Fruit fly (Drosophila melanogaster) whole organism, adult: ENCODE measurements around the gene CG14309.

ENCODE experiments used
- CG12768 ChIP-seq: fragments of 200-800 bp; sonication (Bioruptor generic); optimal IDR thresholded peaks from 2 replicates; lab custom pipeline; 2017; ENCODE audit warnings: missing biosample characterization, missing genetic modification characterization, mild to moderate bottlenecking, moderate library complexity, missing genetic modification reagents
- CG1620 ChIP-seq: fragments of 200-800 bp; sonication (Bioruptor generic); optimal IDR thresholded peaks from 2 replicates; lab custom pipeline; 2016; ENCODE audit warnings: missing biosample characterization, missing genetic modification characterization
- CG33017 ChIP-seq: fragments of 200-800 bp; sonication (Bioruptor generic); optimal IDR thresholded peaks from 2 replicates; lab custom pipeline; 2018; ENCODE audit warnings: missing biosample characterization, mild to moderate bottlenecking, missing genetic modification characterization, moderate library complexity
- CG7045 ChIP-seq: fragments of 200-800 bp; sonication (Bioruptor generic); optimal IDR thresholded peaks from 2 replicates; lab custom pipeline; 2017; ENCODE audit warnings: missing biosample characterization, mild to moderate bottlenecking, missing genetic modification characterization
- CG7101 ChIP-seq: fragments of 200-800 bp; sonication (Bioruptor generic); optimal IDR thresholded peaks from 2 replicates; lab custom pipeline; 2018; ENCODE audit warnings: missing biosample characterization, mild to moderate bottlenecking, missing genetic modification characterization, moderate library complexity
- Clk ChIP-seq: fragments of 200-800 bp; sonication (Bioruptor generic); optimal IDR thresholded peaks from 2 replicates; lab custom pipeline; 2017; ENCODE audit warnings: missing biosample characterization, missing genetic modification characterization
- Mnt ChIP-seq: fragments of 200-800 bp; sonication (Bioruptor generic); optimal IDR thresholded peaks from 2 replicates; lab custom pipeline; 2016; ENCODE audit warnings: missing biosample characterization, mild to moderate bottlenecking, missing genetic modification characterization
- bab1 ChIP-seq: fragments of 200-800 bp; sonication (Bioruptor generic); optimal IDR thresholded peaks from 3 replicates; lab custom pipeline; 2019; ENCODE audit warnings: missing biosample characterization, mild to moderate bottlenecking, missing genetic modification characterization, moderate library complexity
- cnc ChIP-seq, 2 experiments: fragments of >200 bp; optimal IDR thresholded peaks; 2 replicates each; lab custom pipeline; 2017
- ovo ChIP-seq: fragments of 200-800 bp; sonication (Bioruptor generic); optimal IDR thresholded peaks from 2 replicates; lab custom pipeline; 2016; ENCODE audit warnings: missing biosample characterization, missing genetic modification characterization
- tj ChIP-seq: fragments of 200-800 bp; sonication (Bioruptor generic); optimal IDR thresholded peaks from 3 replicates; lab custom pipeline; 2017; ENCODE audit warnings: missing biosample characterization, mild to moderate bottlenecking, missing genetic modification characterization, moderate library complexity

DNA sequence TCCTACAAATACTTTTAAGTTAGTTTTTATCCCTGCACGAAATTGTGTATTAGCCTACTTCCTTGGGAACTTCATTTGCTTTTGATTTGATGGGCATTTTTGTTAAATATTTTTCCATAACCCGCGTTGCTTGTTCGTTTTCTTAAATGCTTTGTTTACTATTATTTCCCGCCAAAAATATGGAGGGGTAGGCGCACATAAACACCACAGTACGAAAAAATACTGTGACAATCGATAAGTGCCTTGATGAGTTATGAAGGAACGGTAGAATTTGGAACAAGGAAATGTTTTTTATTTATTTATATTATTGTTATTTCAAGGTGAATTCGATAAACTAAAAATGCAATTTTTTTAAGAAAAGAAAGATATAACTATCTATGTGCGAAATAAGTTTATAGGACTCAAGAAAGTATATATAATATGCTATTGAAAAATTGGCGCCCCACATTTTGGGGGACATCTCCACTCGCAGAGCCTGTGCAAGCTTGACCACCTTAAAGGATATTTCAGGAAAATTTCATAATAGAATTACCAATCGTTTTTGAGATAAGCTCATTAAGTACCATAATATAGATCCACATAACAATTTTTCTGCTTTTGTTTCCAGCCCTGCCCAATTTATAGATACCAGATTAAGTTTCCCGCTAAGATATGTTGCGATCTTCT is 18.8 kb downstream of the CG14309 start, which contains the start of the genes WRNexo and Nup43:
- TF ChIP-seq Clk (GFP tag; lab: Kevin White, UChicago) (no peak), bab1 (GFP tag; lab: Kevin White, UChicago) (peak; percentile 26), CG33017 (tag; lab: Kevin White, UChicago) (no peak), cnc (optimal IDR thresholded peaks at IDR 0.05; lab: Kevin White, UChicago) (no peak), Mnt (GFP tag; lab: Kevin White, UChicago) (no peak), CG7101 (tag; lab: Kevin White, UChicago) (no peak), tj (GFP tag; lab: Kevin White, UChicago) (no peak), CG12768 (GFP tag; lab: Kevin White, UChicago) (no peak), CG7045 (GFP tag; lab: Kevin White, UChicago) (peak; percentile 18), ovo (no peak), CG1620 (GFP tag; lab: Kevin White, UChicago) (no peak)
